Worm (Caenorhabditis elegans) whole organism, young adult: Measurements from ENCODE around the gene Y39A1C.1.
A peak's percentile ranks its signal among the peaks of the same experiment; 100 is the strongest.

ENCODE experiments used
- B0019.2 ChIP-seq: fragments of 200-800 bp; sonication (Bioruptor generic); conservative IDR thresholded peaks from 2 replicates; pipeline ENCODE4 v1.3.6; 2022; ENCODE audit warnings: missing genetic modification reagents, missing genetic modification characterization, missing compliant biosample characterization
- B0261.1 ChIP-seq: sonication (generic microtip); optimal IDR thresholded peaks from 2 replicates; lab custom pipeline; 2016; ENCODE audit warnings: mild to moderate bottlenecking, missing genetic modification characterization, moderate library complexity, missing compliant biosample characterization
- C17E4.6 ChIP-seq: fragments of 200-800 bp; sonication (Bioruptor generic); IDR thresholded peaks from 2 replicates; pipeline ENCODE4 v1.3.6; 2022; ENCODE audit warnings: missing genetic modification reagents, missing genetic modification characterization, missing compliant biosample characterization
- F10E7.11 ChIP-seq: sonication (generic microtip); optimal IDR thresholded peaks from 2 replicates; lab custom pipeline; 2017; ENCODE audit warnings: mild to moderate bottlenecking, missing genetic modification characterization, moderate library complexity, missing compliant biosample characterization
- F23B12.7 ChIP-seq: sonication (generic microtip); optimal IDR thresholded peaks from 2 replicates; lab custom pipeline; 2017; ENCODE audit warnings: missing genetic modification characterization, mild to moderate bottlenecking, missing compliant biosample characterization, antibody characterized with exemption, moderate library complexity; ENCODE audit not compliant: insufficient read depth
- F33H1.4 ChIP-seq: fragments of 200-800 bp; sonication (Bioruptor generic); IDR thresholded peaks from 2 replicates; pipeline ENCODE4 v1.3.6; 2022; ENCODE audit warnings: missing genetic modification reagents, missing genetic modification characterization, missing compliant biosample characterization
- F39B2.1 ChIP-seq: fragments of 200-800 bp; sonication (Bioruptor generic); IDR thresholded peaks from 2 replicates; pipeline ENCODE4 v1.3.6; 2022; ENCODE audit warnings: missing genetic modification reagents, missing genetic modification characterization, missing compliant biosample characterization
- F57C9.4 ChIP-seq: sonication (generic microtip); optimal IDR thresholded peaks from 2 replicates; lab custom pipeline; 2017; ENCODE audit warnings: mild to moderate bottlenecking, missing genetic modification characterization, missing compliant biosample characterization
- K12H6.12 ChIP-seq: fragments of 200-800 bp; sonication (Bioruptor generic); optimal IDR thresholded peaks from 2 replicates; lab custom pipeline; 2018; ENCODE audit warnings: mild to moderate bottlenecking, missing genetic modification characterization, missing compliant biosample characterization
- Y53F4B.3 ChIP-seq: fragments of 200-800 bp; sonication (Bioruptor generic); IDR thresholded peaks from 2 replicates; pipeline ENCODE4 v1.3.6; 2022; ENCODE audit warnings: missing genetic modification reagents, missing genetic modification characterization, missing compliant biosample characterization
- akir-1 ChIP-seq: fragments of 200-800 bp; sonication (Bioruptor generic); optimal IDR thresholded peaks from 2 replicates; lab custom pipeline; 2018; ENCODE audit warnings: mild to moderate bottlenecking, missing genetic modification characterization, moderate library complexity, missing compliant biosample characterization
- aptf-3 ChIP-seq: fragments of 200-800 bp; sonication (Bioruptor generic); IDR thresholded peaks from 2 replicates; pipeline ENCODE4 v1.3.6; 2022; ENCODE audit warnings: missing genetic modification characterization, missing compliant biosample characterization
- atf-7 ChIP-seq: sonication (generic microtip); optimal IDR thresholded peaks from 2 replicates; lab custom pipeline; 2017; ENCODE audit warnings: mild to moderate bottlenecking, missing genetic modification characterization, missing compliant biosample characterization
- attf-3 ChIP-seq: fragments of 200-800 bp; sonication (Bioruptor generic); conservative IDR thresholded peaks from 2 replicates; pipeline ENCODE4 v1.3.6; 2022; ENCODE audit warnings: missing genetic modification reagents, missing genetic modification characterization, missing compliant biosample characterization
- attf-5 ChIP-seq: fragments of 200-800 bp; sonication (Bioruptor generic); optimal IDR thresholded peaks from 2 replicates; lab custom pipeline; 2018; ENCODE audit warnings: mild to moderate bottlenecking, missing genetic modification characterization, missing compliant biosample characterization
- attf-6 ChIP-seq: fragments of 200-800 bp; sonication (Bioruptor generic); IDR thresholded peaks from 2 replicates; pipeline ENCODE4 v1.3.6; 2022; ENCODE audit warnings: missing genetic modification reagents, missing genetic modification characterization, missing compliant biosample characterization
- ccch-3 ChIP-seq: fragments of 200-800 bp; sonication (Bioruptor generic); optimal IDR thresholded peaks from 2 replicates; lab custom pipeline; 2018; ENCODE audit warnings: mild to moderate bottlenecking, missing genetic modification characterization, missing compliant biosample characterization
- ceh-79 ChIP-seq: sonication (generic microtip); optimal IDR thresholded peaks from 2 replicates; lab custom pipeline; 2017; ENCODE audit warnings: mild to moderate bottlenecking, missing genetic modification characterization, missing compliant biosample characterization
- ceh-91 ChIP-seq: fragments of 200-800 bp; sonication (Bioruptor generic); IDR thresholded peaks from 2 replicates; pipeline ENCODE4 v1.3.6; 2022; ENCODE audit warnings: missing genetic modification reagents, missing genetic modification characterization, missing compliant biosample characterization
- die-1 ChIP-seq: sonication (generic microtip); optimal IDR thresholded peaks from 2 replicates; lab custom pipeline; 2016; ENCODE audit warnings: missing genotype, mild to moderate bottlenecking, missing genetic modification characterization, missing compliant biosample characterization
- dpl-1 ChIP-seq: fragments of 150-350 bp; optimal IDR thresholded peaks from 2 replicates; lab custom pipeline; 2014; ENCODE audit warnings: missing biosample characterization, missing genetic modification reagents, missing genetic modification characterization
- egl-44 ChIP-seq: fragments of 200-800 bp; sonication (Bioruptor generic); IDR thresholded peaks from 2 replicates; pipeline ENCODE4 v1.3.6; 2022; ENCODE audit warnings: missing genetic modification reagents, missing genetic modification characterization, missing compliant biosample characterization
- egrh-3 ChIP-seq: fragments of 200-800 bp; sonication (Bioruptor generic); IDR thresholded peaks from 2 replicates; pipeline ENCODE4 v1.3.6; 2022; ENCODE audit warnings: missing genetic modification reagents, missing genetic modification characterization, missing compliant biosample characterization
- fkh-3 ChIP-seq: sonication (generic microtip); optimal IDR thresholded peaks from 2 replicates; lab custom pipeline; 2016; ENCODE audit warnings: mild to moderate bottlenecking, missing genetic modification characterization, missing compliant biosample characterization
- hmg-1.2 ChIP-seq: fragments of 200-800 bp; sonication (Bioruptor generic); IDR thresholded peaks from 2 replicates; pipeline ENCODE4 v1.3.6; 2022; ENCODE audit warnings: missing genetic modification reagents, missing genetic modification characterization, missing compliant biosample characterization
- hsf-1 ChIP-seq: fragments of 200-800 bp; sonication (Bioruptor generic); IDR thresholded peaks from 2 replicates; pipeline ENCODE4 v1.3.6; 2022; ENCODE audit warnings: missing genetic modification reagents, missing genetic modification characterization, missing compliant biosample characterization
- lsl-1 ChIP-seq: fragments of 200-800 bp; sonication (Bioruptor generic); optimal IDR thresholded peaks from 2 replicates; lab custom pipeline; 2018; ENCODE audit warnings: mild to moderate bottlenecking, missing genetic modification characterization, moderate library complexity, missing compliant biosample characterization
- mcd-1 ChIP-seq: fragments of 200-800 bp; sonication (Bioruptor generic); IDR thresholded peaks from 2 replicates; pipeline ENCODE4 v1.3.6; 2022; ENCODE audit warnings: missing genetic modification reagents, missing genetic modification characterization, missing compliant biosample characterization
- mxl-1 ChIP-seq: sonication (generic microtip); optimal IDR thresholded peaks from 2 replicates; lab custom pipeline; 2016; ENCODE audit warnings: missing genetic modification characterization, missing compliant biosample characterization
- nfya-2 ChIP-seq: fragments of 200-800 bp; sonication (Bioruptor generic); IDR thresholded peaks from 2 replicates; pipeline ENCODE4 v1.3.6; 2022; ENCODE audit warnings: missing genetic modification reagents, missing genetic modification characterization, missing compliant biosample characterization
- nhr-120 ChIP-seq: fragments of 200-800 bp; sonication (Bioruptor generic); IDR thresholded peaks from 2 replicates; pipeline ENCODE4 v1.3.6; 2022; ENCODE audit warnings: missing genetic modification characterization, missing compliant biosample characterization
- nhr-179 ChIP-seq: sonication (generic microtip); optimal IDR thresholded peaks from 2 replicates; lab custom pipeline; 2016; ENCODE audit warnings: mild to moderate bottlenecking, missing genetic modification characterization, missing compliant biosample characterization
- nhr-27 ChIP-seq: fragments of 200-800 bp; sonication (Bioruptor generic); optimal IDR thresholded peaks from 2 replicates; lab custom pipeline; 2018; ENCODE audit warnings: mild to moderate bottlenecking, missing genetic modification characterization, moderate library complexity, missing compliant biosample characterization
- nhr-90 ChIP-seq: sonication (generic microtip); optimal IDR thresholded peaks from 2 replicates; lab custom pipeline; 2016; ENCODE audit warnings: missing genotype, mild to moderate bottlenecking, missing genetic modification characterization, missing compliant biosample characterization
- pbrm-1 ChIP-seq: fragments of 200-800 bp; sonication (Bioruptor generic); IDR thresholded peaks from 2 replicates; pipeline ENCODE4 v1.3.6; 2022; ENCODE audit warnings: missing genetic modification reagents, missing genetic modification characterization, missing compliant biosample characterization
- pha-4 ChIP-seq: fragments of 150-350 bp; sonication (generic microtip); optimal IDR thresholded peaks from 2 replicates; lab custom pipeline; 2014; ENCODE audit warnings: missing biosample characterization, missing genetic modification reagents, missing genetic modification characterization
- rec-8 ChIP-seq, 2 experiments: sonication (generic microtip); optimal IDR thresholded peaks; 2 replicates each; lab custom pipeline; 2016; ENCODE audit warnings: mild to moderate bottlenecking in 2 of 2, missing genetic modification characterization in 2 of 2, missing genetic modification reagents in 2 of 2, missing genotype in 2 of 2, missing biosample characterization in 1 of 2, missing compliant biosample characterization in 1 of 2, moderate library complexity in 1 of 2
- snpc-1.3 ChIP-seq: sonication (generic microtip); optimal IDR thresholded peaks from 2 replicates; lab custom pipeline; 2017; ENCODE audit warnings: missing genetic modification characterization, mild to moderate bottlenecking, missing compliant biosample characterization, antibody characterized with exemption, moderate library complexity, missing genotype, missing genetic modification reagents; ENCODE audit not compliant: insufficient read depth
- snpc-4 ChIP-seq, 5 experiments: fragments of 150-350 bp in 1 of 5; sonication (generic microtip) in 4 of 5; optimal IDR thresholded peaks; 2 replicates each; lab custom pipeline; 2014 to 2018; ENCODE audit warnings: missing genetic modification characterization in 5 of 5, missing biosample characterization in 3 of 5, antibody characterized with exemption in 2 of 5, mild to moderate bottlenecking in 2 of 5, missing compliant biosample characterization in 2 of 5, missing genotype in 2 of 5, moderate library complexity in 2 of 5, missing genetic modification reagents in 1 of 5
- somi-1 ChIP-seq: fragments of 200-800 bp; sonication (Bioruptor generic); optimal IDR thresholded peaks from 2 replicates; lab custom pipeline; 2018; ENCODE audit warnings: mild to moderate bottlenecking, missing genetic modification characterization, missing compliant biosample characterization
- tbx-9 ChIP-seq: sonication (generic microtip); optimal IDR thresholded peaks from 2 replicates; lab custom pipeline; 2016; ENCODE audit warnings: borderline replicate concordance, missing genetic modification characterization, inconsistent platforms, missing compliant biosample characterization
- tlf-1 ChIP-seq: fragments of 200-800 bp; sonication (Bioruptor generic); optimal IDR thresholded peaks from 2 replicates; lab custom pipeline; 2018; ENCODE audit warnings: mild to moderate bottlenecking, missing genetic modification characterization, missing compliant biosample characterization
- unc-130 ChIP-seq: sonication (generic microtip); optimal IDR thresholded peaks from 2 replicates; lab custom pipeline; 2016; ENCODE audit warnings: missing genetic modification reagents, missing genetic modification characterization, missing compliant biosample characterization
- unc-62 ChIP-seq: fragments of 150-350 bp; optimal IDR thresholded peaks from 2 replicates; lab custom pipeline; 2014; ENCODE audit warnings: missing biosample characterization, missing genetic modification reagents, missing genetic modification characterization
- xnd-1 ChIP-seq: sonication (generic microtip); optimal IDR thresholded peaks from 2 replicates; lab custom pipeline; 2016; ENCODE audit warnings: missing genotype, missing genetic modification reagents, missing genetic modification characterization, missing compliant biosample characterization
- ztf-22 ChIP-seq: fragments of 200-800 bp; sonication (Bioruptor generic); optimal IDR thresholded peaks from 2 replicates; lab custom pipeline; 2018; ENCODE audit warnings: mild to moderate bottlenecking, missing genetic modification characterization, moderate library complexity, missing compliant biosample characterization
- ztf-26 ChIP-seq: sonication (generic microtip); optimal IDR thresholded peaks from 2 replicates; lab custom pipeline; 2017; ENCODE audit warnings: missing genetic modification characterization, missing compliant biosample characterization
- ztf-3 ChIP-seq: fragments of 200-800 bp; sonication (Bioruptor generic); optimal IDR thresholded peaks from 2 replicates; lab custom pipeline; 2018; ENCODE audit warnings: mild to moderate bottlenecking, missing genetic modification characterization, missing compliant biosample characterization

The Y39A1C.1 gene

DNA sequence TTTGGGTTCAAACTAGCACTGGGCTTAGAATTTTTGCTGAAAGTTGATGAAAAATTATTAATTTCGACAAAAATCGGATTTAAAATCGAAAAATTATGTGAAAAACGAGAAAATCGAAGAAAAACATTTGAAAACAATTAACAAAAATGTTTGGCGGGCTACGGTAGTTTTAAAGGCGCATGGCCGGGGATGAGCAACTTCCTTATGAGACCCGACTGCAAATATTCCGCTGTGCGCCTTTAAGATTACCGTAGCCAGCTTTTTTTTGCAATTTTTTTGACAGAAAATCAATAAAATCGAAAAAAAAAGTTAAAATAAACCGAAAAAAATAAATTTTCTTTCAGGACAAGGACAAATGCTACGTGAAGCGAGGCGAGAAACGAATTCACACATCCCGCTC, 22.3 kb downstream of the Y39A1C.1 start (continued):
- TF ChIP-seq egrh-3 (GFP tag; lab: Robert Waterston, UW) (no peak), egl-44 (no peak), ztf-26 (no peak), aptf-3 (GFP tag; lab: Robert Waterston, UW) (no peak), B0019.2 (GFP tag; lab: Robert Waterston, UW) (peak; percentile 37; the same call in 1 of the 2 replicates), lsl-1 (peak; percentile 99), ztf-22 (GFP tag; lab: Kevin White, UChicago) (no peak), F23B12.7 (tag; lab: Kevin White, UChicago) (no peak), ceh-91 (GFP tag; lab: Robert Waterston, UW) (peak; percentile 90), akir-1 (GFP tag; lab: Kevin White, UChicago) (no peak), nhr-27 (tag; lab: Kevin White, UChicago) (no peak), die-1 (tag; lab: Kevin White, UChicago) (no peak), attf-6 (no peak), Y53F4B.3 (GFP tag; lab: Robert Waterston, UW) (no peak), tbx-9 (tag; lab: Kevin White, UChicago) (no peak), F10E7.11 (tag; lab: Kevin White, UChicago) (no peak), pbrm-1 (peak; percentile 54; the same call in 1 of the 2 replicates), K12H6.12 (tag; lab: Kevin White, UChicago) (no peak), xnd-1 (tag; lab: Kevin White, UChicago) (peak; percentile 99), snpc-4 (GFP tag; optimal IDR thresholded peaks at IDR 0.05; lab: Kevin White, UChicago) (no peak), snpc-4 (tag; optimal IDR thresholded peaks at IDR 0.05; lab: Kevin White, UChicago) (peak in 3 of 4 experiments; percentile 11 to 21 (median 11)), nhr-120 (no peak), dpl-1 (GFP tag; lab: Kevin White, UChicago) (peak; percentile 48), F57C9.4 (tag; lab: Kevin White, UChicago) (no peak), rec-8 (tag; optimal IDR thresholded peaks at IDR 0.05; lab: Kevin White, UChicago) (peak in 1 of 2 experiments; percentile 10), F33H1.4 (GFP tag; lab: Robert Waterston, UW) (peak; percentile 99), hmg-1.2 (GFP tag; lab: Robert Waterston, UW) (0 out of 2 replicates have a peak, but pooled peaks have one; percentile 31), snpc-1.3 (tag; lab: Kevin White, UChicago) (peak; percentile 65), atf-7 (tag; lab: Kevin White, UChicago) (no peak), F39B2.1 (GFP tag; lab: Robert Waterston, UW) (no peak), unc-130 (GFP tag; lab: Kevin White, UChicago) (peak; percentile 52), hsf-1 (GFP tag; lab: Robert Waterston, UW) (peak; percentile 67; the same call in 1 of the 2 replicates), mxl-1 (tag; lab: Kevin White, UChicago) (no peak), ceh-79 (tag; lab: Kevin White, UChicago) (no peak), C17E4.6 (no peak), ztf-3 (GFP tag; lab: Kevin White, UChicago) (no peak), mcd-1 (GFP tag; lab: Robert Waterston, UW) (peak; percentile 80), nfya-2 (GFP tag; lab: Robert Waterston, UW) (no peak), pha-4 (tag; lab: Kevin White, UChicago) (no peak), fkh-3 (tag; lab: Kevin White, UChicago) (no peak), nhr-90 (tag; lab: Kevin White, UChicago) (no peak), unc-62 (GFP tag; lab: Kevin White, UChicago) (no peak), attf-5 (no peak), B0261.1 (no peak), ccch-3 (GFP tag; lab: Kevin White, UChicago) (no peak), somi-1 (no peak), attf-3 (GFP tag; lab: Robert Waterston, UW) (no peak), nhr-179 (tag; lab: Kevin White, UChicago) (no peak), tlf-1 (GFP tag; lab: Kevin White, UChicago) (peak; percentile 66)
